Fruit fly (Drosophila melanogaster) whole organism, embryonic: Measurements from ENCODE around the gene Dif.

Experiments
- Atf-2 ChIP-seq: fragments of 200-800 bp; sonication (Bioruptor generic); optimal IDR thresholded peaks from 2 replicates; lab custom pipeline; 2016; ENCODE audit warnings: missing biosample characterization, missing genetic modification characterization
- Atf6 ChIP-seq: fragments of 200-800 bp; sonication (Bioruptor generic); IDR thresholded peaks from 2 replicates; pipeline ENCODE4 v1.3.6; 2022; ENCODE audit warnings: missing biosample characterization, missing genetic modification characterization
- CG10274 ChIP-seq: fragments of 200-800 bp; sonication (Bioruptor generic); optimal IDR thresholded peaks from 3 replicates; lab custom pipeline; 2017; ENCODE audit warnings: missing biosample characterization, mild to moderate bottlenecking, missing genetic modification characterization
- CG10959 ChIP-seq: fragments of 200-800 bp; sonication (Bioruptor generic); IDR thresholded peaks from 2 replicates; pipeline ENCODE4 v1.3.6; 2022; ENCODE audit warnings: missing biosample characterization, missing genetic modification characterization
- CG11695 ChIP-seq: fragments of 200-800 bp; sonication (Bioruptor generic); IDR thresholded peaks from 3 replicates; pipeline ENCODE4 v1.3.6; 2022; ENCODE audit warnings: missing biosample characterization, missing genetic modification characterization
- CG12942 ChIP-seq: fragments of 200-800 bp; sonication (Bioruptor generic); optimal IDR thresholded peaks from 3 replicates; lab custom pipeline; 2016; ENCODE audit warnings: missing biosample characterization, missing genetic modification characterization
- CG13624 ChIP-seq: fragments of 200-800 bp; sonication (Bioruptor generic); optimal IDR thresholded peaks from 2 replicates; lab custom pipeline; 2016; ENCODE audit warnings: missing biosample characterization, missing genetic modification characterization
- CG14667 ChIP-seq: fragments of 200-800 bp; sonication (Bioruptor generic); IDR thresholded peaks from 2 replicates; pipeline ENCODE4 v1.3.6; 2022; ENCODE audit warnings: missing biosample characterization, missing genetic modification characterization
- CG15011 ChIP-seq: fragments of 200-800 bp; sonication (Bioruptor generic); optimal IDR thresholded peaks from 3 replicates; lab custom pipeline; 2018; ENCODE audit warnings: missing biosample characterization, mild to moderate bottlenecking, missing genetic modification characterization
- CG18599 ChIP-seq: fragments of 200-800 bp; sonication (Bioruptor generic); optimal IDR thresholded peaks from 3 replicates; lab custom pipeline; 2017; ENCODE audit warnings: missing biosample characterization, missing genetic modification characterization, mild to moderate bottlenecking, moderate library complexity, missing genetic modification reagents
- CG18619 ChIP-seq: fragments of 200-800 bp; sonication (Bioruptor generic); optimal IDR thresholded peaks from 3 replicates; lab custom pipeline; 2017; ENCODE audit warnings: missing biosample characterization, mild to moderate bottlenecking, missing genetic modification characterization
- CG2202 ChIP-seq: fragments of 200-800 bp; sonication (Bioruptor generic); optimal IDR thresholded peaks from 2 replicates; lab custom pipeline; 2018; ENCODE audit warnings: missing biosample characterization, mild to moderate bottlenecking, missing genetic modification characterization
- CG3163 ChIP-seq: fragments of 200-800 bp; sonication (Bioruptor generic); optimal IDR thresholded peaks from 3 replicates; lab custom pipeline; 2016; ENCODE audit warnings: missing biosample characterization, missing genetic modification characterization
- CG34224 ChIP-seq: fragments of 200-800 bp; sonication (Bioruptor generic); IDR thresholded peaks from 3 replicates; pipeline ENCODE4 v1.3.6; 2022; ENCODE audit warnings: missing biosample characterization, missing genetic modification characterization; ENCODE audit not compliant: partially characterized antibody
- CG4328 ChIP-seq: fragments of 200-800 bp; sonication (Bioruptor generic); optimal IDR thresholded peaks from 3 replicates; lab custom pipeline; 2017; ENCODE audit warnings: missing biosample characterization, missing genetic modification reagents, missing genetic modification characterization
- CG6654 ChIP-seq: fragments of 200-800 bp; sonication (Bioruptor generic); optimal IDR thresholded peaks from 2 replicates; lab custom pipeline; 2017; ENCODE audit warnings: missing biosample characterization, mild to moderate bottlenecking, missing genetic modification characterization
- CG9437 ChIP-seq: fragments of 200-800 bp; sonication (Bioruptor generic); optimal IDR thresholded peaks from 2 replicates; lab custom pipeline; 2018; ENCODE audit warnings: missing biosample characterization, mild to moderate bottlenecking, missing genetic modification characterization
- CG9817 ChIP-seq: fragments of 200-800 bp; sonication (Bioruptor generic); optimal IDR thresholded peaks from 2 replicates; lab custom pipeline; 2018; ENCODE audit warnings: missing biosample characterization, mild to moderate bottlenecking, missing genetic modification characterization, moderate library complexity
- CrebB ChIP-seq: fragments of 200-800 bp; sonication (Bioruptor generic); optimal IDR thresholded peaks from 3 replicates; lab custom pipeline; 2018; ENCODE audit warnings: missing biosample characterization, mild to moderate bottlenecking, missing genetic modification characterization
- Dref ChIP-seq: fragments of 200-800 bp; sonication (Bioruptor generic); IDR thresholded peaks from 2 replicates; pipeline ENCODE4 v1.3.6; 2022; ENCODE audit warnings: missing biosample characterization, missing genetic modification characterization
- E2f1 ChIP-seq: fragments of 200-800 bp; sonication (Bioruptor generic); IDR thresholded peaks from 2 replicates; pipeline ENCODE4 v1.3.6; 2022; ENCODE audit warnings: missing biosample characterization, missing genetic modification characterization
- Fer3 ChIP-seq: fragments of 200-800 bp; sonication (Bioruptor generic); optimal IDR thresholded peaks from 2 replicates; lab custom pipeline; 2018; ENCODE audit warnings: missing biosample characterization, mild to moderate bottlenecking, missing genetic modification characterization, moderate library complexity
- HLH4C ChIP-seq: fragments of 200-800 bp; sonication (Bioruptor generic); IDR thresholded peaks from 3 replicates; pipeline ENCODE4 v1.3.6; 2022; ENCODE audit warnings: missing biosample characterization, missing genetic modification characterization; ENCODE audit not compliant: partially characterized antibody
- Hmx ChIP-seq: fragments of 200-800 bp; sonication (Bioruptor generic); optimal IDR thresholded peaks from 2 replicates; lab custom pipeline; 2016; ENCODE audit warnings: missing biosample characterization, missing genetic modification characterization
- Hr78 ChIP-seq, 2 experiments: fragments of 200-800 bp in 1 of 2; fragments of >200 bp in 1 of 2; sonication (Bioruptor generic) in 1 of 2; optimal IDR thresholded peaks; 2 replicates each; lab custom pipeline; 2017 to 2019; ENCODE audit warnings: missing biosample characterization in 2 of 2, missing genetic modification characterization in 2 of 2, mild to moderate bottlenecking in 1 of 2, moderate library complexity in 1 of 2
- NC2α ChIP-seq: fragments of 200-800 bp; sonication (Bioruptor generic); optimal IDR thresholded peaks from 2 replicates; lab custom pipeline; 2016; ENCODE audit warnings: missing biosample characterization, missing genetic modification characterization
- Ssrp ChIP-seq: fragments of 200-800 bp; sonication (Bioruptor generic); optimal IDR thresholded peaks from 2 replicates; lab custom pipeline; 2018; ENCODE audit warnings: missing biosample characterization, mild to moderate bottlenecking, missing genetic modification characterization, moderate library complexity
- Xbp1 ChIP-seq: fragments of 200-800 bp; sonication (Bioruptor generic); optimal IDR thresholded peaks from 3 replicates; lab custom pipeline; 2016; ENCODE audit warnings: missing biosample characterization, mild to moderate bottlenecking, missing genetic modification characterization
- YL-1 ChIP-seq: fragments of 200-800 bp; sonication (Bioruptor generic); optimal IDR thresholded peaks from 3 replicates; lab custom pipeline; 2017; ENCODE audit warnings: missing biosample characterization, mild to moderate bottlenecking, missing genetic modification characterization
- ase ChIP-seq: fragments of 200-800 bp; sonication (Bioruptor generic); IDR thresholded peaks from 3 replicates; pipeline ENCODE4 v1.3.6; 2022; ENCODE audit warnings: missing biosample characterization, missing genetic modification characterization
- ash1 ChIP-seq: fragments of 200-800 bp; sonication (Bioruptor generic); optimal IDR thresholded peaks from 2 replicates; lab custom pipeline; 2018; ENCODE audit warnings: missing biosample characterization, mild to moderate bottlenecking, missing genetic modification characterization
- corto ChIP-seq: fragments of 200-800 bp; sonication (Bioruptor generic); optimal IDR thresholded peaks from 2 replicates; lab custom pipeline; 2016; ENCODE audit warnings: missing biosample characterization, mild to moderate bottlenecking, missing genetic modification characterization, moderate library complexity
- dati ChIP-seq: fragments of 200-800 bp; sonication (Bioruptor generic); IDR thresholded peaks from 2 replicates; pipeline ENCODE4 v1.3.6; 2022; ENCODE audit warnings: missing biosample characterization, missing genetic modification characterization
- dimm ChIP-seq: fragments of 200-800 bp; sonication (Bioruptor generic); IDR thresholded peaks from 2 replicates; pipeline ENCODE4 v1.3.6; 2022; ENCODE audit warnings: missing biosample characterization, missing genetic modification characterization
- dm ChIP-seq: fragments of 200-800 bp; sonication (Bioruptor generic); optimal IDR thresholded peaks from 3 replicates; lab custom pipeline; 2016; ENCODE audit warnings: missing biosample characterization, missing genetic modification characterization
- dmrt11E ChIP-seq: fragments of 200-800 bp; sonication (Bioruptor generic); optimal IDR thresholded peaks from 3 replicates; lab custom pipeline; 2018; ENCODE audit warnings: missing biosample characterization, mild to moderate bottlenecking, missing genetic modification characterization, moderate library complexity
- ems ChIP-seq: fragments of 200-800 bp; sonication (Bioruptor generic); optimal IDR thresholded peaks from 3 replicates; lab custom pipeline; 2016; ENCODE audit warnings: missing biosample characterization, missing genetic modification characterization
- exex ChIP-seq: fragments of 200-800 bp; sonication (Bioruptor generic); optimal IDR thresholded peaks from 4 replicates; lab custom pipeline; 2018; ENCODE audit warnings: missing biosample characterization, mild to moderate bottlenecking, missing genetic modification characterization, moderate library complexity
- ind ChIP-seq: fragments of 200-800 bp; sonication (Bioruptor generic); optimal IDR thresholded peaks from 3 replicates; lab custom pipeline; 2016; ENCODE audit warnings: missing biosample characterization, missing genetic modification characterization
- klu ChIP-seq: fragments of 200-800 bp; sonication (Bioruptor generic); IDR thresholded peaks from 2 replicates; pipeline ENCODE4 v1.3.6; 2022; ENCODE audit warnings: missing biosample characterization, missing genetic modification characterization
- lab ChIP-seq: fragments of 200-800 bp; sonication (Bioruptor generic); optimal IDR thresholded peaks from 3 replicates; lab custom pipeline; 2017; ENCODE audit warnings: missing biosample characterization, missing genetic modification characterization, mild to moderate bottlenecking, moderate library complexity, missing genetic modification reagents
- nmo ChIP-seq: fragments of 200-800 bp; sonication (Bioruptor generic); optimal IDR thresholded peaks from 2 replicates; lab custom pipeline; 2018; ENCODE audit warnings: missing biosample characterization, mild to moderate bottlenecking, missing genetic modification characterization, moderate library complexity
- pfk ChIP-seq: fragments of 200-800 bp; sonication (Bioruptor generic); optimal IDR thresholded peaks from 2 replicates; lab custom pipeline; 2018; ENCODE audit warnings: missing biosample characterization, mild to moderate bottlenecking, missing genetic modification characterization, moderate library complexity
- sens-2 ChIP-seq: fragments of 200-800 bp; sonication (Bioruptor generic); IDR thresholded peaks from 2 replicates; pipeline ENCODE4 v1.3.6; 2022; ENCODE audit warnings: missing biosample characterization, missing genetic modification characterization
- stwl ChIP-seq: fragments of 200-800 bp; sonication (Bioruptor generic); optimal IDR thresholded peaks from 3 replicates; lab custom pipeline; 2018; ENCODE audit warnings: missing biosample characterization, mild to moderate bottlenecking, missing genetic modification characterization, moderate library complexity
- tna ChIP-seq: fragments of 200-800 bp; sonication (Bioruptor generic); IDR thresholded peaks from 2 replicates; pipeline ENCODE4 v1.3.6; 2022; ENCODE audit warnings: missing biosample characterization, missing genetic modification characterization; ENCODE audit not compliant: partially characterized antibody
- twi ChIP-seq: fragments of 200-800 bp; optimal IDR thresholded peaks from 2 replicates; lab custom pipeline; 2019; ENCODE audit warnings: missing biosample characterization, mild to moderate bottlenecking, missing genetic modification characterization, moderate library complexity
- zf30C ChIP-seq: fragments of 200-800 bp; sonication (Bioruptor generic); optimal IDR thresholded peaks from 3 replicates; lab custom pipeline; 2018; ENCODE audit warnings: missing biosample characterization, mild to moderate bottlenecking, missing genetic modification characterization

The Dif gene

dm6 chr2L:17472582-17473524, 39.9 kb upstream of the Dif start, which contains the start of gene BicD (continued):
- no peak for TF ChIP-seq E2f1 (GFP tag; lab: Robert Waterston, UW)
- TF ChIP-seq YL-1 (GFP tag; lab: Kevin White, UChicago) = peak; percentile 76
- TF ChIP-seq nmo (GFP tag; lab: Kevin White, UChicago) = peak; percentile 89
- TF ChIP-seq CG6654 (GFP tag; lab: Kevin White, UChicago) = peak; percentile 14
- TF ChIP-seq Hr78 (GFP tag; optimal IDR thresholded peaks at IDR 0.05; lab: Kevin White, UChicago) = no peak
- TF ChIP-seq Xbp1 (GFP tag; lab: Kevin White, UChicago) = no peak
- no peak; the same call in 1 of the 2 replicates for TF ChIP-seq tna (GFP tag; lab: Robert Waterston, UW)
- TF ChIP-seq exex (tag; lab: Kevin White, UChicago) = peak; percentile 94
- no peak for TF ChIP-seq twi (tag; lab: Kevin White, UChicago)
- TF ChIP-seq CG18599 (GFP tag; lab: Kevin White, UChicago) = peak; percentile 26
- no peak for TF ChIP-seq dmrt11E
- TF ChIP-seq CG4328 (GFP tag; lab: Kevin White, UChicago) = no peak
- no peak for TF ChIP-seq pfk (GFP tag; lab: Kevin White, UChicago)
- TF ChIP-seq CG9817 (tag; lab: Kevin White, UChicago) = no peak
- peak; percentile 17; the same call in 1 of the 2 replicates for TF ChIP-seq Atf6 (GFP tag; lab: Robert Waterston, UW)
- TF ChIP-seq Ssrp (tag; lab: Kevin White, UChicago) = no peak
- TF ChIP-seq klu (GFP tag; lab: Robert Waterston, UW) = no peak
- TF ChIP-seq dm (GFP tag; lab: Kevin White, UChicago) = no peak
- TF ChIP-seq CG15011 (GFP tag; lab: Kevin White, UChicago) = no peak
- no peak for TF ChIP-seq CG10959
- TF ChIP-seq Hmx (GFP tag; lab: Kevin White, UChicago) = no peak
- TF ChIP-seq CG13624 (GFP tag; lab: Kevin White, UChicago) = no peak
- TF ChIP-seq ind (GFP tag; lab: Kevin White, UChicago) = no peak
- TF ChIP-seq CG14667 (GFP tag; lab: Robert Waterston, UW) = no peak
- no peak for TF ChIP-seq CG12942 (GFP tag; lab: Kevin White, UChicago)
- peak; percentile 32 for TF ChIP-seq CrebB (tag; lab: Kevin White, UChicago)
- TF ChIP-seq CG3163 (GFP tag; lab: Kevin White, UChicago) = peak; percentile 5
- peak; percentile 50; the same call in 1 of the 3 replicates for TF ChIP-seq CG34224 (GFP tag; lab: Robert Waterston, UW)
- TF ChIP-seq Atf-2 (GFP tag; lab: Kevin White, UChicago) = no peak
- TF ChIP-seq CG9437 = no peak
- peak; percentile 79 for TF ChIP-seq stwl (tag; lab: Kevin White, UChicago)
- no peak for TF ChIP-seq ems (GFP tag; lab: Kevin White, UChicago)
- peak; percentile 80 for TF ChIP-seq HLH4C (GFP tag; lab: Robert Waterston, UW)
- no peak for TF ChIP-seq CG18619
- TF ChIP-seq NC2α = no peak
- TF ChIP-seq CG2202 (tag; lab: Kevin White, UChicago) = no peak
- no peak for TF ChIP-seq ash1 (GFP tag; lab: Kevin White, UChicago)
- TF ChIP-seq sens-2 (GFP tag; lab: Robert Waterston, UW) = no peak
- no peak for TF ChIP-seq ase
- peak; percentile 31 for TF ChIP-seq lab (GFP tag; lab: Kevin White, UChicago)
- no peak for TF ChIP-seq zf30C (GFP tag; lab: Kevin White, UChicago)
- TF ChIP-seq Fer3 (tag; lab: Kevin White, UChicago) = peak; percentile 5
- no peak for TF ChIP-seq dati (GFP tag; lab: Robert Waterston, UW)
- TF ChIP-seq Dref = peak; percentile 77
- TF ChIP-seq dimm (GFP tag; lab: Robert Waterston, UW) = no peak
- no peak for TF ChIP-seq CG10274
- TF ChIP-seq CG11695 = 0 out of 3 replicates have a peak, but pooled peaks have one; percentile 15
- no peak for TF ChIP-seq corto (GFP tag; lab: Kevin White, UChicago)
